Worm (Caenorhabditis elegans) whole organism, L4 larva: ENCODE results near the gene T13C5.9.

Experiments
- F10B5.3 ChIP-seq: sonication (generic microtip); optimal IDR thresholded peaks from 2 replicates; lab custom pipeline; 2016; ENCODE audit warnings: mild to moderate bottlenecking, missing genetic modification characterization, missing compliant biosample characterization
- F26F4.8 ChIP-seq: fragments of 200-800 bp; sonication (Bioruptor generic); conservative IDR thresholded peaks from 2 replicates; pipeline ENCODE4 v1.3.6; 2022; ENCODE audit warnings: missing genetic modification characterization, missing compliant biosample characterization
- F44E2.7 ChIP-seq: fragments of 200-800 bp; sonication (Bioruptor generic); IDR thresholded peaks from 2 replicates; pipeline ENCODE4 v2.1.2; 2022; ENCODE audit warnings: missing genetic modification characterization, missing compliant biosample characterization
- T26A8.4 ChIP-seq: fragments of 200-800 bp; sonication (Bioruptor generic); IDR thresholded peaks from 2 replicates; pipeline ENCODE4 v1.3.6; 2022; ENCODE audit warnings: missing genetic modification characterization, missing compliant biosample characterization
- Y48G9A.11 ChIP-seq: fragments of 200-800 bp; sonication (Bioruptor generic); IDR thresholded peaks from 2 replicates; pipeline ENCODE4 v1.3.6; 2022; ENCODE audit warnings: missing genetic modification reagents, missing genetic modification characterization, missing compliant biosample characterization
- Y75B8A.6 ChIP-seq: fragments of 200-800 bp; sonication (Bioruptor generic); IDR thresholded peaks from 2 replicates; pipeline ENCODE4 v1.3.6; 2022; ENCODE audit warnings: missing genetic modification reagents, missing genetic modification characterization, missing compliant biosample characterization
- arid-1 ChIP-seq: fragments of 200-800 bp; sonication (Bioruptor generic); conservative IDR thresholded peaks from 2 replicates; pipeline ENCODE4 v1.3.6; 2022; ENCODE audit warnings: missing genetic modification reagents, missing genetic modification characterization, missing compliant biosample characterization
- attf-4 ChIP-seq: sonication (generic microtip); optimal IDR thresholded peaks from 3 replicates; lab custom pipeline; 2017; ENCODE audit warnings: missing biosample characterization, missing genetic modification characterization
- ceh-20 ChIP-seq: fragments of 200-800 bp; sonication (Bioruptor generic); IDR thresholded peaks from 2 replicates; pipeline ENCODE4 v1.3.6; 2022; ENCODE audit warnings: missing genetic modification reagents, missing genetic modification characterization, missing compliant biosample characterization
- ceh-62 ChIP-seq: sonication (generic microtip); optimal IDR thresholded peaks from 2 replicates; lab custom pipeline; 2017; ENCODE audit warnings: missing biosample characterization, missing genetic modification characterization
- ces-1 ChIP-seq: fragments of 150-350 bp; sonication (generic microtip); optimal IDR thresholded peaks from 4 replicates; lab custom pipeline; 2014; ENCODE audit warnings: missing biosample characterization, missing genetic modification reagents, missing genetic modification characterization
- cey-2 ChIP-seq: sonication (generic microtip); optimal IDR thresholded peaks from 3 replicates; lab custom pipeline; 2017; ENCODE audit warnings: missing genetic modification characterization, mild to moderate bottlenecking, missing compliant biosample characterization, antibody characterized with exemption, borderline replicate concordance; ENCODE audit not compliant: insufficient read depth
- daf-16 ChIP-seq, 3 experiments: sonication (generic microtip); optimal IDR thresholded peaks; 2 replicates each; lab custom pipeline; 2016 to 2017; ENCODE audit warnings: missing genetic modification characterization in 3 of 3, missing genetic modification reagents in 3 of 3, mild to moderate bottlenecking in 2 of 3, missing compliant biosample characterization in 2 of 3, missing biosample characterization in 1 of 3, moderate library complexity in 1 of 3
- daf-19 ChIP-seq: fragments of 200-800 bp; sonication (Bioruptor generic); conservative IDR thresholded peaks from 2 replicates; pipeline ENCODE4 v1.3.6; 2022; ENCODE audit warnings: missing genetic modification characterization, missing compliant biosample characterization
- dmd-6 ChIP-seq: fragments of 200-800 bp; sonication (Bioruptor generic); IDR thresholded peaks from 2 replicates; pipeline ENCODE4 v1.3.6; 2022; ENCODE audit warnings: missing genetic modification reagents, missing genetic modification characterization, missing compliant biosample characterization
- duxl-1 ChIP-seq: sonication (generic microtip); optimal IDR thresholded peaks from 2 replicates; lab custom pipeline; 2016; ENCODE audit warnings: mild to moderate bottlenecking, missing genetic modification characterization, moderate library complexity, missing compliant biosample characterization; ENCODE audit not compliant: poor library complexity
- egl-43 ChIP-seq: fragments of 200-800 bp; sonication (Bioruptor generic); IDR thresholded peaks from 2 replicates; pipeline ENCODE4 v1.3.6; 2022; ENCODE audit warnings: missing genetic modification reagents, missing genetic modification characterization, missing compliant biosample characterization
- hlh-11 ChIP-seq: fragments of 200-800 bp; sonication (Bioruptor generic); optimal IDR thresholded peaks from 2 replicates; lab custom pipeline; 2018; ENCODE audit warnings: mild to moderate bottlenecking, missing genetic modification characterization, missing compliant biosample characterization
- hlh-30 ChIP-seq: sonication (generic microtip); optimal IDR thresholded peaks from 2 replicates; lab custom pipeline; 2017; ENCODE audit warnings: antibody characterized with exemption, mild to moderate bottlenecking, missing genetic modification characterization, missing compliant biosample characterization; ENCODE audit not compliant: insufficient read depth
- lin-13 ChIP-seq: fragments of 150-350 bp; optimal IDR thresholded peaks from 2 replicates; lab custom pipeline; 2014; ENCODE audit warnings: missing biosample characterization, missing genetic modification reagents, missing genetic modification characterization
- lin-39 ChIP-seq: fragments of 150-350 bp; optimal IDR thresholded peaks from 2 replicates; lab custom pipeline; 2014; ENCODE audit warnings: missing biosample characterization, missing genetic modification reagents, missing genetic modification characterization
- lsy-2 ChIP-seq, 2 experiments: fragments of 150-350 bp in 1 of 2; sonication (generic microtip) in 1 of 2; optimal IDR thresholded peaks; 2 replicates each; lab custom pipeline; 2014 to 2017; ENCODE audit warnings: missing biosample characterization in 2 of 2, missing genetic modification characterization in 2 of 2
- madf-5 ChIP-seq, 2 experiments: fragments of 200-800 bp; sonication (Bioruptor generic); IDR thresholded peaks; 2 replicates each; pipeline ENCODE4 v1.3.6; 2022; ENCODE audit warnings: missing compliant biosample characterization in 2 of 2, missing genetic modification characterization in 2 of 2
- madf-9 ChIP-seq: fragments of 200-800 bp; sonication (Bioruptor generic); conservative IDR thresholded peaks from 2 replicates; pipeline ENCODE4 v1.3.6; 2022; ENCODE audit warnings: missing genetic modification reagents, missing genetic modification characterization, missing compliant biosample characterization
- mep-1 ChIP-seq: fragments of 150-350 bp; sonication (generic microtip); optimal IDR thresholded peaks from 3 replicates; lab custom pipeline; 2014; ENCODE audit warnings: missing biosample characterization, missing genetic modification characterization
- mxl-3 ChIP-seq: fragments of 200-800 bp; sonication (Bioruptor generic); optimal IDR thresholded peaks from 2 replicates; lab custom pipeline; 2018; ENCODE audit warnings: mild to moderate bottlenecking, missing genetic modification characterization, missing compliant biosample characterization
- nhr-10 ChIP-seq: fragments of 150-350 bp; optimal IDR thresholded peaks from 2 replicates; lab custom pipeline; 2014; ENCODE audit warnings: missing biosample characterization, missing genetic modification characterization
- nhr-111 ChIP-seq: fragments of 200-800 bp; sonication (Bioruptor generic); optimal IDR thresholded peaks from 2 replicates; lab custom pipeline; 2018; ENCODE audit warnings: mild to moderate bottlenecking, missing genetic modification characterization, missing compliant biosample characterization
- nhr-41 ChIP-seq: fragments of 200-800 bp; sonication (Bioruptor generic); IDR thresholded peaks from 2 replicates; pipeline ENCODE4 v1.3.6; 2022; ENCODE audit warnings: missing genetic modification reagents, missing genetic modification characterization, missing compliant biosample characterization
- nhr-48 ChIP-seq: sonication (generic microtip); optimal IDR thresholded peaks from 2 replicates; lab custom pipeline; 2016; ENCODE audit warnings: mild to moderate bottlenecking, missing genetic modification characterization, missing compliant biosample characterization
- nhr-6 ChIP-seq: fragments of 150-350 bp; optimal IDR thresholded peaks from 2 replicates; lab custom pipeline; 2014; ENCODE audit warnings: missing biosample characterization, missing genetic modification characterization
- nhr-77 ChIP-seq: fragments of 150-350 bp; optimal IDR thresholded peaks from 2 replicates; lab custom pipeline; 2014; ENCODE audit warnings: missing biosample characterization, missing genetic modification characterization
- pqm-1 ChIP-seq: sonication (generic microtip); optimal IDR thresholded peaks from 2 replicates; lab custom pipeline; 2017; ENCODE audit warnings: missing biosample characterization, missing genetic modification characterization
- skn-1 ChIP-seq: fragments of 150-350 bp; optimal IDR thresholded peaks from 2 replicates; lab custom pipeline; 2014; ENCODE audit warnings: missing biosample characterization, missing genetic modification characterization
- tra-1 ChIP-seq: fragments of 200-800 bp; sonication (Bioruptor generic); IDR thresholded peaks from 2 replicates; pipeline ENCODE4 v1.3.6; 2022; ENCODE audit warnings: missing genetic modification reagents, missing genetic modification characterization, missing compliant biosample characterization
- unc-62 ChIP-seq, 3 experiments: fragments of 150-350 bp in 1 of 3; sonication (generic microtip); optimal IDR thresholded peaks in 2 of 3; peaks in 1 of 3; 1 replicate in 1 of 3; 2 replicates in 2 of 3; lab custom pipeline; 2014 to 2017; ENCODE audit warnings: missing biosample characterization in 3 of 3, missing genetic modification characterization in 3 of 3, missing genetic modification reagents in 3 of 3, missing genotype in 1 of 3
- ztf-7 ChIP-seq: fragments of 150-350 bp; optimal IDR thresholded peaks from 2 replicates; lab custom pipeline; 2014; ENCODE audit warnings: missing biosample characterization, missing genetic modification characterization

T13C5.9 gene

ce11 chrX:6173656-6174055 lies 16.4 kb upstream of the T13C5.9 start, which contains the start of gene T25B2.1:
Gene T25B2.1 (plus strand): TSS chrX:6173956.
- TF ChIP-seq ceh-20 (GFP tag; lab: Robert Waterston, UW) (no peak), unc-62 (GFP tag; optimal IDR thresholded peaks at IDR 0.05 in 1 of 2; lab: Kevin White, UChicago) (no peak), unc-62 (tag; optimal IDR thresholded peaks at IDR 0.05; lab: Kevin White, UChicago) (no peak), F26F4.8 (GFP tag; lab: Robert Waterston, UW) (no peak), egl-43 (GFP tag; lab: Robert Waterston, UW) (no peak), nhr-77 (no peak), F44E2.7 (GFP tag; lab: Robert Waterston, UW) (no peak), hlh-30 (tag; lab: Kevin White, UChicago) (no peak), lin-39 (no peak), nhr-48 (tag; lab: Kevin White, UChicago) (no peak), duxl-1 (tag; lab: Kevin White, UChicago) (no peak), attf-4 (tag; lab: Kevin White, UChicago) (no peak)

ce11 chrX:6175829-6176228 lies 14.2 kb upstream of the T13C5.9 start, which contains the start of gene T25B2.3:
Gene T25B2.3 (plus strand): TSS chrX:6176129.
- TF ChIP-seq Y75B8A.6 (no peak), pqm-1 (tag; lab: Kevin White, UChicago) (peak; percentile 1)

ce11 chrX:6177944-6178566 lies 12.0 kb upstream of the T13C5.9 start, which contains the start of the genes T25B2.4 and T13C5.3:
Gene T25B2.4 (plus strand): TSS chrX:6178244.
Gene T13C5.3 (plus strand): TSS chrX:6178516.
- no peak for TF ChIP-seq daf-19 (GFP tag; lab: Robert Waterston, UW)
- TF ChIP-seq dmd-6 (GFP tag; lab: Robert Waterston, UW): no peak
- TF ChIP-seq tra-1: no peak
- no peak for TF ChIP-seq mep-1 (tag; lab: Kevin White, UChicago)
- TF ChIP-seq ztf-7: no peak
- TF ChIP-seq hlh-11: no peak

ce11 chrX:6178989-6179388 lies 11.1 kb upstream of the T13C5.9 start:
- no peak for TF ChIP-seq arid-1 (GFP tag; lab: Robert Waterston, UW)
- TF ChIP-seq lsy-2 (tag; optimal IDR thresholded peaks at IDR 0.05; lab: Kevin White, UChicago): no peak
- peak in 1 of 2 experiments; percentile 3 for TF ChIP-seq unc-62 (GFP tag; optimal IDR thresholded peaks at IDR 0.05 in 1 of 2; lab: Kevin White, UChicago)
- TF ChIP-seq unc-62 (tag; optimal IDR thresholded peaks at IDR 0.05; lab: Kevin White, UChicago): no peak
- TF ChIP-seq nhr-10: no peak
- TF ChIP-seq daf-16 (GFP tag; optimal IDR thresholded peaks at IDR 0.05; lab: Kevin White, UChicago): no peak
- no peak for TF ChIP-seq daf-16 (tag; optimal IDR thresholded peaks at IDR 0.05; lab: Kevin White, UChicago)
- TF ChIP-seq Y75B8A.6: no peak
- TF ChIP-seq duxl-1 (tag; lab: Kevin White, UChicago): no peak
- TF ChIP-seq ces-1 (GFP tag; lab: Kevin White, UChicago): no peak
- TF ChIP-seq, all 104 proteins: peak for 1

ce11 chrX:6180293-6180692 lies 9.8 kb upstream of the T13C5.9 start, which contains the start of gene T13C5.7:
Gene T13C5.7 (plus strand): TSS chrX:6180593.
- TF ChIP-seq F10B5.3 (tag; lab: Kevin White, UChicago) (no peak), cey-2 (tag; lab: Kevin White, UChicago) (no peak), duxl-1 (tag; lab: Kevin White, UChicago) (no peak), lin-13 (GFP tag; lab: Kevin White, UChicago) (no peak), T26A8.4 (GFP tag; lab: Robert Waterston, UW) (no peak), ceh-62 (tag; lab: Kevin White, UChicago) (no peak), madf-9 (GFP tag; lab: Robert Waterston, UW) (no peak), Y75B8A.6 (no peak), Y48G9A.11 (no peak), daf-19 (GFP tag; lab: Robert Waterston, UW) (no peak), nhr-41 (GFP tag; lab: Robert Waterston, UW) (no peak), nhr-6 (tag; lab: Kevin White, UChicago) (no peak), ceh-20 (GFP tag; lab: Robert Waterston, UW) (no peak), hlh-30 (tag; lab: Kevin White, UChicago) (no peak), madf-5 (GFP tag; IDR thresholded peaks at IDR 0.05; lab: Robert Waterston, UW) (no peak), nhr-111 (GFP tag; lab: Kevin White, UChicago) (no peak), skn-1 (tag; lab: Kevin White, UChicago) (no peak), egl-43 (GFP tag; lab: Robert Waterston, UW) (no peak), mxl-3 (GFP tag; lab: Kevin White, UChicago) (no peak)
